Worm (Caenorhabditis elegans) whole organism, L2 larva: ENCODE results near the gene ctf-4.

Experiments used
- C34F6.9 ChIP-seq: fragments of 150-350 bp; optimal IDR thresholded peaks from 2 replicates; lab custom pipeline; 2014; ENCODE audit warnings: missing biosample characterization, missing genetic modification characterization
- F13H6.1 ChIP-seq: sonication (generic microtip); optimal IDR thresholded peaks from 2 replicates; lab custom pipeline; 2016; ENCODE audit warnings: missing genetic modification characterization, missing compliant biosample characterization
- R02D3.7 ChIP-seq: fragments of 150-350 bp; optimal IDR thresholded peaks from 2 replicates; lab custom pipeline; 2014; ENCODE audit warnings: missing biosample characterization, missing genetic modification characterization
- ZK546.5 ChIP-seq: sonication (generic microtip); optimal IDR thresholded peaks from 2 replicates; lab custom pipeline; 2017; ENCODE audit warnings: missing biosample characterization, missing genetic modification characterization
- alr-1 ChIP-seq: fragments of 150-350 bp; optimal IDR thresholded peaks from 2 replicates; lab custom pipeline; 2014; ENCODE audit warnings: missing biosample characterization, missing genetic modification characterization
- aly-2 ChIP-seq: fragments of 150-350 bp; optimal IDR thresholded peaks from 2 replicates; lab custom pipeline; 2014; ENCODE audit warnings: missing biosample characterization, missing genetic modification characterization
- ama-1 ChIP-seq: fragments of 150-350 bp; optimal IDR thresholded peaks from 2 replicates; lab custom pipeline; 2018; ENCODE audit warnings: inconsistent platforms
- blmp-1 ChIP-seq: sonication (generic microtip); optimal IDR thresholded peaks from 2 replicates; lab custom pipeline; 2017; ENCODE audit warnings: missing genetic modification characterization, mild to moderate bottlenecking, missing compliant biosample characterization, antibody characterized with exemption, moderate library complexity; ENCODE audit not compliant: insufficient read depth
- ceh-16 ChIP-seq: fragments of 150-350 bp; optimal IDR thresholded peaks from 2 replicates; lab custom pipeline; 2014; ENCODE audit warnings: missing biosample characterization, missing genetic modification characterization
- ceh-82 ChIP-seq: fragments of 150-350 bp; optimal IDR thresholded peaks from 2 replicates; lab custom pipeline; 2014; ENCODE audit warnings: missing biosample characterization, missing genetic modification characterization
- crh-2 ChIP-seq: sonication (generic microtip); optimal IDR thresholded peaks from 2 replicates; lab custom pipeline; 2017; ENCODE audit warnings: missing biosample characterization, missing genetic modification characterization
- fos-1 ChIP-seq: fragments of 150-350 bp; optimal IDR thresholded peaks from 2 replicates; lab custom pipeline; 2014; ENCODE audit warnings: missing biosample characterization, missing genetic modification characterization
- gmeb-1 ChIP-seq: fragments of 150-350 bp; optimal IDR thresholded peaks from 2 replicates; lab custom pipeline; 2014; ENCODE audit warnings: missing biosample characterization, missing genetic modification characterization
- lin-13 ChIP-seq: fragments of 150-350 bp; optimal IDR thresholded peaks from 2 replicates; lab custom pipeline; 2014; ENCODE audit warnings: missing biosample characterization, missing genetic modification reagents, missing genetic modification characterization
- lin-39 ChIP-seq: fragments of 150-350 bp; optimal IDR thresholded peaks from 2 replicates; lab custom pipeline; 2014; ENCODE audit warnings: missing biosample characterization, missing genetic modification reagents, missing genetic modification characterization
- lsy-2 ChIP-seq, 2 experiments: fragments of 150-350 bp in 1 of 2; sonication (generic microtip) in 1 of 2; optimal IDR thresholded peaks; 2 replicates each; lab custom pipeline; 2014 to 2017; ENCODE audit warnings: missing biosample characterization in 2 of 2, missing genetic modification characterization in 2 of 2
- mab-5 ChIP-seq: fragments of 150-350 bp; optimal IDR thresholded peaks from 2 replicates; lab custom pipeline; 2014; ENCODE audit warnings: missing biosample characterization, missing genetic modification characterization
- mbf-1 ChIP-seq: sonication (generic microtip); optimal IDR thresholded peaks from 2 replicates; lab custom pipeline; 2017; ENCODE audit warnings: missing biosample characterization, missing genetic modification characterization
- mdl-1 ChIP-seq, 2 experiments: fragments of 150-350 bp in 1 of 2; sonication (generic microtip) in 1 of 2; optimal IDR thresholded peaks; 2 replicates each; lab custom pipeline; 2017; ENCODE audit warnings: missing biosample characterization in 2 of 2, missing genetic modification characterization in 2 of 2
- nhr-10 ChIP-seq: sonication (generic microtip); optimal IDR thresholded peaks from 2 replicates; lab custom pipeline; 2017; ENCODE audit warnings: missing biosample characterization, missing genetic modification characterization
- nhr-129 ChIP-seq: fragments of 150-350 bp; optimal IDR thresholded peaks from 2 replicates; lab custom pipeline; 2014; ENCODE audit warnings: missing biosample characterization, missing genetic modification characterization
- nhr-21 ChIP-seq: fragments of 150-350 bp; optimal IDR thresholded peaks from 2 replicates; lab custom pipeline; 2014; ENCODE audit warnings: missing biosample characterization, missing genetic modification characterization
- nhr-23 ChIP-seq: fragments of 150-350 bp; optimal IDR thresholded peaks from 2 replicates; lab custom pipeline; 2014; ENCODE audit warnings: missing biosample characterization, missing genetic modification reagents, missing genetic modification characterization
- nhr-237 ChIP-seq: fragments of 150-350 bp; optimal IDR thresholded peaks from 2 replicates; lab custom pipeline; 2014; ENCODE audit warnings: missing biosample characterization, missing genetic modification characterization
- nhr-77 ChIP-seq: fragments of 150-350 bp; optimal IDR thresholded peaks from 2 replicates; lab custom pipeline; 2014; ENCODE audit warnings: missing biosample characterization, missing genetic modification characterization
- sem-4 ChIP-seq: fragments of 150-350 bp; optimal IDR thresholded peaks from 2 replicates; lab custom pipeline; 2014; ENCODE audit warnings: missing biosample characterization, missing genetic modification reagents, missing genetic modification characterization
- sma-3 ChIP-seq: sonication (generic microtip); optimal IDR thresholded peaks from 2 replicates; lab custom pipeline; 2016; ENCODE audit warnings: missing genetic modification reagents, missing genetic modification characterization, missing compliant biosample characterization
- sma-9 ChIP-seq, 2 experiments: fragments of 150-350 bp in 1 of 2; sonication (generic microtip) in 1 of 2; optimal IDR thresholded peaks; 2 replicates each; lab custom pipeline; 2014 to 2016; ENCODE audit warnings: missing genetic modification characterization in 2 of 2, mild to moderate bottlenecking in 1 of 2, missing biosample characterization in 1 of 2, missing compliant biosample characterization in 1 of 2, missing genetic modification reagents in 1 of 2, moderate library complexity in 1 of 2
- snpc-4 ChIP-seq: fragments of 150-350 bp; optimal IDR thresholded peaks from 2 replicates; lab custom pipeline; 2014; ENCODE audit warnings: missing biosample characterization, missing genetic modification characterization
- unc-55 ChIP-seq: fragments of 150-350 bp; sonication (generic microtip); optimal IDR thresholded peaks from 3 replicates; lab custom pipeline; 2014; ENCODE audit warnings: missing biosample characterization, missing genetic modification reagents, missing genetic modification characterization
- zag-1 ChIP-seq: fragments of 150-350 bp; optimal IDR thresholded peaks from 2 replicates; lab custom pipeline; 2014; ENCODE audit warnings: missing biosample characterization, missing genetic modification characterization
- ztf-1 ChIP-seq: fragments of 200-800 bp; sonication (Bioruptor generic); conservative IDR thresholded peaks from 2 replicates; pipeline ENCODE4 v1.3.6; 2022; ENCODE audit warnings: missing genetic modification characterization, missing compliant biosample characterization
- ztf-11 ChIP-seq: sonication (generic microtip); optimal IDR thresholded peaks from 2 replicates; lab custom pipeline; 2017; ENCODE audit warnings: missing biosample characterization, missing genetic modification characterization
- ztf-4 ChIP-seq: fragments of 150-350 bp; optimal IDR thresholded peaks from 2 replicates; lab custom pipeline; 2014; ENCODE audit warnings: missing biosample characterization, missing genetic modification characterization

ctf-4 gene

ce11 chrV:11002434-11002833, 37.1 kb upstream of the ctf-4 start, which contains the start of gene F53B7.4:
F53B7.4 (minus strand) TSS chrV:11002534.
- TF ChIP-seq lin-13 (no peak), nhr-10 (tag; lab: Kevin White, UChicago) (no peak), fos-1 (tag; lab: Kevin White, UChicago) (no peak), mdl-1 (tag; optimal IDR thresholded peaks at IDR 0.05; lab: Kevin White, UChicago) (no peak), nhr-23 (tag; lab: Kevin White, UChicago) (no peak), mbf-1 (tag; lab: Kevin White, UChicago) (no peak), lsy-2 (tag; optimal IDR thresholded peaks at IDR 0.05; lab: Kevin White, UChicago) (no peak), sma-3 (GFP tag; lab: Kevin White, UChicago) (no peak), lin-39 (tag; lab: Kevin White, UChicago) (no peak), unc-55 (GFP tag; lab: Kevin White, UChicago) (no peak), nhr-21 (tag; lab: Kevin White, UChicago) (no peak), nhr-77 (no peak), crh-2 (tag; lab: Kevin White, UChicago) (no peak), nhr-237 (tag; lab: Kevin White, UChicago) (no peak)

- TF ChIP-seq fos-1 (tag; lab: Kevin White, UChicago) (peak; percentile 38), nhr-129 (tag; lab: Kevin White, UChicago) (peak; percentile 58), gmeb-1 (tag; lab: Kevin White, UChicago) (peak; percentile 96), lsy-2 (tag; optimal IDR thresholded peaks at IDR 0.05; lab: Kevin White, UChicago) (peak; percentile 18 to 86), F13H6.1 (peak; percentile 32), snpc-4 (peak; percentile 57), sma-3 (GFP tag; lab: Kevin White, UChicago) (peak; percentile 41), ZK546.5 (peak; percentile 6), blmp-1 (tag; lab: Kevin White, UChicago) (peak; percentile 48), unc-55 (GFP tag; lab: Kevin White, UChicago) (peak; percentile 91), aly-2 (tag; lab: Kevin White, UChicago) (no peak), nhr-10 (tag; lab: Kevin White, UChicago) (no peak), crh-2 (tag; lab: Kevin White, UChicago) (peak; percentile 79), ztf-11 (tag; lab: Kevin White, UChicago) (no peak), lin-13 (peak; percentile 75), nhr-21 (tag; lab: Kevin White, UChicago) (peak; percentile 50), sma-9 (GFP tag; optimal IDR thresholded peaks at IDR 0.05; lab: Kevin White, UChicago) (peak; percentile 86), sma-9 (tag; optimal IDR thresholded peaks at IDR 0.05; lab: Kevin White, UChicago) (no peak), C34F6.9 (tag; lab: Kevin White, UChicago) (peak; percentile 95), ceh-16 (tag; lab: Kevin White, UChicago) (no peak), mab-5 (tag; lab: Kevin White, UChicago) (peak; percentile 52)
- TF ChIP-seq, all 48 proteins: peak for 16
These were observed 35.3 kb upstream of the ctf-4 start, which contains the start of gene isy-1 for ce11 chrV:11000650-11001049. isy-1 (minus strand) TSS chrV:11000699.

- no peak for TF ChIP-seq fos-1 (tag; lab: Kevin White, UChicago)
- no peak for TF ChIP-seq mbf-1 (tag; lab: Kevin White, UChicago)
- TF ChIP-seq zag-1 (tag; lab: Kevin White, UChicago): no peak
- no peak for TF ChIP-seq mab-5 (tag; lab: Kevin White, UChicago)
These were observed 33.5 kb upstream of the ctf-4 start, which contains the start of gene F53B7.7 for ce11 chrV:10998797-10999196. F53B7.7 (plus strand) TSS chrV:10999097.

ce11 chrV:10991789-10992188, 26.4 kb upstream of the ctf-4 start, which contains the start of gene frpr-9:
frpr-9 (plus strand) TSS chrV:10992089.
- TF ChIP-seq mbf-1 (tag; lab: Kevin White, UChicago) (no peak), ztf-4 (tag; lab: Kevin White, UChicago) (no peak), ama-1 (no peak), gmeb-1 (tag; lab: Kevin White, UChicago) (no peak), lsy-2 (tag; optimal IDR thresholded peaks at IDR 0.05; lab: Kevin White, UChicago) (no peak), C34F6.9 (tag; lab: Kevin White, UChicago) (no peak), sem-4 (tag; lab: Kevin White, UChicago) (no peak), alr-1 (tag; lab: Kevin White, UChicago) (no peak), ceh-82 (no peak), R02D3.7 (tag; lab: Kevin White, UChicago) (no peak), mab-5 (tag; lab: Kevin White, UChicago) (no peak), ztf-1 (GFP tag; lab: Robert Waterston, UW) (no peak)
